Fruit fly (Drosophila melanogaster) whole organism, adult: ENCODE data around the gene CG7208.

Source experiments
- CG11617 ChIP-seq: fragments of 200-800 bp; sonication (Bioruptor generic); optimal IDR thresholded peaks from 2 replicates; lab custom pipeline; 2017; ENCODE audit warnings: mild to moderate bottlenecking, missing biosample characterization, missing genetic modification reagents, missing genetic modification characterization
- CG12768 ChIP-seq: fragments of 200-800 bp; sonication (Bioruptor generic); optimal IDR thresholded peaks from 2 replicates; lab custom pipeline; 2017; ENCODE audit warnings: missing biosample characterization, missing genetic modification characterization, mild to moderate bottlenecking, moderate library complexity, missing genetic modification reagents
- CG14711 ChIP-seq: fragments of 200-800 bp; sonication (Bioruptor generic); optimal IDR thresholded peaks from 2 replicates; lab custom pipeline; 2018; ENCODE audit warnings: missing biosample characterization, mild to moderate bottlenecking, missing genetic modification characterization, moderate library complexity
- CG1620 ChIP-seq: fragments of 200-800 bp; sonication (Bioruptor generic); optimal IDR thresholded peaks from 2 replicates; lab custom pipeline; 2016; ENCODE audit warnings: missing biosample characterization, missing genetic modification characterization
- CG33017 ChIP-seq: fragments of 200-800 bp; sonication (Bioruptor generic); optimal IDR thresholded peaks from 2 replicates; lab custom pipeline; 2018; ENCODE audit warnings: missing biosample characterization, mild to moderate bottlenecking, missing genetic modification characterization, moderate library complexity
- CG5204 ChIP-seq: fragments of 200-800 bp; sonication (Bioruptor generic); optimal IDR thresholded peaks from 2 replicates; lab custom pipeline; 2016; ENCODE audit warnings: missing biosample characterization, missing genetic modification characterization
- CG7045 ChIP-seq: fragments of 200-800 bp; sonication (Bioruptor generic); optimal IDR thresholded peaks from 2 replicates; lab custom pipeline; 2017; ENCODE audit warnings: missing biosample characterization, mild to moderate bottlenecking, missing genetic modification characterization
- CG7101 ChIP-seq: fragments of 200-800 bp; sonication (Bioruptor generic); optimal IDR thresholded peaks from 2 replicates; lab custom pipeline; 2018; ENCODE audit warnings: missing biosample characterization, mild to moderate bottlenecking, missing genetic modification characterization, moderate library complexity
- Clk ChIP-seq: fragments of 200-800 bp; sonication (Bioruptor generic); optimal IDR thresholded peaks from 2 replicates; lab custom pipeline; 2017; ENCODE audit warnings: missing biosample characterization, missing genetic modification characterization
- Crg-1 ChIP-seq: fragments of 200-800 bp; sonication (Bioruptor generic); optimal IDR thresholded peaks from 2 replicates; lab custom pipeline; 2016; ENCODE audit warnings: missing biosample characterization, missing genetic modification characterization
- Hr96 ChIP-seq: fragments of 200-800 bp; sonication (Bioruptor generic); optimal IDR thresholded peaks from 2 replicates; lab custom pipeline; 2016; ENCODE audit warnings: missing biosample characterization, missing genetic modification characterization
- Mnt ChIP-seq: fragments of 200-800 bp; sonication (Bioruptor generic); optimal IDR thresholded peaks from 2 replicates; lab custom pipeline; 2016; ENCODE audit warnings: missing biosample characterization, mild to moderate bottlenecking, missing genetic modification characterization
- bab1 ChIP-seq: fragments of 200-800 bp; sonication (Bioruptor generic); optimal IDR thresholded peaks from 3 replicates; lab custom pipeline; 2019; ENCODE audit warnings: missing biosample characterization, mild to moderate bottlenecking, missing genetic modification characterization, moderate library complexity
- cic ChIP-seq: fragments of 200-800 bp; sonication (Bioruptor generic); optimal IDR thresholded peaks from 2 replicates; lab custom pipeline; 2017; ENCODE audit warnings: missing biosample characterization, mild to moderate bottlenecking, missing genetic modification characterization, moderate library complexity
- cnc ChIP-seq, 2 experiments: fragments of >200 bp; optimal IDR thresholded peaks; 2 replicates each; lab custom pipeline; 2017
- kay ChIP-seq: fragments of 200-800 bp; sonication (Bioruptor generic); peaks from one replicate; lab custom pipeline; 2016; ENCODE audit warnings: missing biosample characterization, missing genetic modification characterization, borderline replicate concordance
- ovo ChIP-seq: fragments of 200-800 bp; sonication (Bioruptor generic); optimal IDR thresholded peaks from 2 replicates; lab custom pipeline; 2016; ENCODE audit warnings: missing biosample characterization, missing genetic modification characterization
- pad ChIP-seq: fragments of 200-800 bp; sonication (Bioruptor generic); optimal IDR thresholded peaks from 3 replicates; lab custom pipeline; 2017; ENCODE audit warnings: missing biosample characterization, missing genetic modification characterization, mild to moderate bottlenecking, moderate library complexity, missing genetic modification reagents
- tj ChIP-seq: fragments of 200-800 bp; sonication (Bioruptor generic); optimal IDR thresholded peaks from 3 replicates; lab custom pipeline; 2017; ENCODE audit warnings: missing biosample characterization, mild to moderate bottlenecking, missing genetic modification characterization, moderate library complexity
- toe ChIP-seq: fragments of 200-800 bp; sonication (Bioruptor generic); optimal IDR thresholded peaks from 2 replicates; lab custom pipeline; 2016; ENCODE audit warnings: missing biosample characterization, missing genetic modification characterization

CG7208 gene

DNA sequence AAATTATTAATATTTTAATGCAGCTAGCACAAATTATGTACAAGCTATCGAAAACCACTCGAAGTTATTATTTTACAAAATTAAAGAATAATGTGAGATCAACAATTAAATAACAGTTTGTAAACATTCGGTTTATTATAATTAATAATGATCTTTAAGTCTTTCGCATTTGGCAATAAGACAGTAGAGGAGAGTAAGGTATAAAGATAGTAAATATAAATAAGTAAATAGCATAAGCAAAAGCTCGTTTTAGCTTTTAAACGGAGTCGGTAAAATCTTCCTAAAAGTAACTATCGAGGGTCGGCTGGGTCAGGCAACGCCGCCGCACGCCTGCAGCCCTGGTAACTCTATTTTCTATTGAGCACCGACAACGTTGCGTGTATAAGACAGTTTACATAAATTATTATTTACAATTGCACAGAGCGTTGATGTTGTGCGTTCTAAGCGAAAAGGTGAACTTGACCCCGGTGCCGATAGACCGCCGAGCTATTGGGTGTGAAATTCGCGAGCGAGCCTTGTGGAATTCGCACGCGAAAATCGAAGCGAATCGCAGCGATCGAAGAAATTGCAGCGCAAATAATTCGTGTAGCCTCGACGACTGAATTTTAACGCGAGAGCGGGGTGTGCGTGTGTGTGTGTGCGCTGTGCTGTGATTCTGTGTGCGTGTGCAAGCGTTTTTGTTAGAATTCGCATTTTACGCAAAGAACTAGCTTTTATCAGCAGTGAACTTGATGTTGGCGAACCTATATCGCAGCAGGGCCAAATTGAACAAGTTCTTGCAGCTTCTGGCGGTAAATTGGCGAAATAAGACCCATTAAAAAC, 17.9 kb downstream of the CG7208 start, which contains the start of gene wrd:
Gene wrd (plus strand): TSS at position 342 of the 822 bp plus-strand sequence.
- TF ChIP-seq Mnt (GFP tag; lab: Kevin White, UChicago) (peak; percentile 54), Clk (GFP tag; lab: Kevin White, UChicago) (no peak), bab1 (GFP tag; lab: Kevin White, UChicago) (peak; percentile 29), tj (GFP tag; lab: Kevin White, UChicago) (peak; percentile 41), CG11617 (no peak), CG5204 (peak; percentile 46), CG7101 (tag; lab: Kevin White, UChicago) (no peak), toe (peak; percentile 61), cnc (optimal IDR thresholded peaks at IDR 0.05; lab: Kevin White, UChicago) (no peak), kay (GFP tag; lab: Kevin White, UChicago) (no peak), cic (GFP tag; lab: Kevin White, UChicago) (peak; percentile 54), Hr96 (peak; percentile 29), CG12768 (GFP tag; lab: Kevin White, UChicago) (peak; percentile 14), pad (GFP tag; lab: Kevin White, UChicago) (no peak), CG1620 (GFP tag; lab: Kevin White, UChicago) (peak; percentile 27), CG14711 (tag; lab: Kevin White, UChicago) (no peak), ovo (GFP tag; lab: Kevin White, UChicago) (peak; percentile 26), CG7045 (GFP tag; lab: Kevin White, UChicago) (no peak), Crg-1 (GFP tag; lab: Kevin White, UChicago) (no peak), CG33017 (tag; lab: Kevin White, UChicago) (no peak)

DNA sequence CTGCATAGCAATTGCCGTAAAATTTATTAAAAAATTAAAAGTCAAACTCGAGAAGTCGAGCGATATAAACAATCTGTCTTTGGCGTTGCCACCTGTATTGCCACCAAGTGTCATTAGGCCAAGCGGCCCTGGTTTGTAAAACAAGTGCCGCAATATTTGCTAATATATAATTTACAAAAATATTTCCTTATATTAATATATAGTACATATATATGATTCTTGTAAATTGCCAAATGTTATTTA, 18.4 kb downstream of the CG7208 start, which contains the start of the genes CG7215 and Prx5:
Gene CG7215 (minus strand): TSS at position 101 of the 243 bp plus-strand sequence.
Gene Prx5 (minus strand): TSS at position 101 of the 243 bp plus-strand sequence.
- TF ChIP-seq CG5204 (no peak), pad (GFP tag; lab: Kevin White, UChicago) (no peak)

DNA sequence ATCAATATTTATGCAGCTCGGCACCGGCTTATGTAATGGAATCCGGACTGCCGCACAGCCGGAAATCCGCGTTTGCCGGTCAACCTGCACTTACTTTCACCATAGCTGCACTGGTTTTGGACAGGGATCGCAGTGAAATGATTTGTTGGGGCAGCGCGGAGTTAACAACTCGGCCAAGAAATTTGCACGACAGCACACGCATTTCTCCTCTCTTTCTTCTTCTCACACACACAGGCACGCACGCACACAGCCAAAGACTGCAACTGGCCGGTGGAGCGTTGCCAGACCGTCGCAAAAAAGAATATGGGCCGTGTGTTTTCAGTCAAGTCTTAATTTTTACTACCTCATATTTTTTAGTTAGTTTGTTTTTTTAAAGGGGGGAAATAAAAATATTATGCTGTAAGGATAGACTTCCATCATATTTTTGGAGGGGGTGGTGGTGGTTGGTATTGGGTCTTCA, 19.2 kb downstream of the CG7208 start:
- TF ChIP-seq Hr96 (no peak), tj (GFP tag; lab: Kevin White, UChicago) (peak; percentile 25), CG33017 (tag; lab: Kevin White, UChicago) (peak; percentile 11), Mnt (GFP tag; lab: Kevin White, UChicago) (peak; percentile 43)

DNA sequence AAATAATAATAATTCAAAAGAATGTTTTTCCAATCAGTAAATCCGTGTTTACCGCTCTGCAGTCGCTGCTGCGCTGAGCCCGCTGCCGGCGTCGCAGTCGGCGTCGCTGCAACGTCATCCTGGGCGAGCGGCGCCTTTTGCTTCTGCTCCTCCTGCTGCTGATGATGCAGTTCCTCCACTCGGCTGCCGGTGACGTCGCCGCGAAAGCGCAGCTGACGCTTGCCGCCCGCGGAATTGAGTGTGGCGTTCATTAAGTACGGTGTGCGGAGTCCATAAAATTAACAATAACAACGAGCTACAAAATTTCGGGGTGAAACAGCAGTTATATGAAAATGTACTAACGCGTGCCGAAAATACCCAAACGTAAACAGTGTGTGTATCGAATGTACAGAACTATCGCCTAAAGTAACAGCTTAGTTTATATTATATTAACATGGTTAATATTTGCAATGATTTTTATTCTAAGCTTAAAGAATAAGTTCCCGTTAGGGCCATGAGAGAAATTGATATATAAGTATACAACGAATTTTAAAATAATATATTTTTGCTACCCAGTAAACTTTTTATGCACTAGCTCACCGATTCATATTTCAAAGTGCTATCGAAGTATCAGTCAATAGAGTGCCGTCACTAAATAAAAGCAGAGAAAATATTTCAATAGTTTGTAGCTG, 21.3 kb downstream of the CG7208 start, which contains the start of the genes CG7218 and Cbp20:
Gene CG7218 (minus strand): TSS at position 346 of the 671 bp plus-strand sequence.
Gene Cbp20 (plus strand): TSS at position 610 of the 671 bp plus-strand sequence.
- peak; percentile 44 for TF ChIP-seq Mnt (GFP tag; lab: Kevin White, UChicago)
- TF ChIP-seq ovo (GFP tag; lab: Kevin White, UChicago), result peak; percentile 60
- TF ChIP-seq CG33017 (tag; lab: Kevin White, UChicago), result peak; percentile 69
- peak; percentile 70 for TF ChIP-seq CG11617
- peak; percentile 75 for TF ChIP-seq toe
- peak; percentile 73 for TF ChIP-seq CG14711 (tag; lab: Kevin White, UChicago)
- peak; percentile 81 for TF ChIP-seq CG7101 (tag; lab: Kevin White, UChicago)
- TF ChIP-seq kay (GFP tag; lab: Kevin White, UChicago), result no peak
- TF ChIP-seq tj (GFP tag; lab: Kevin White, UChicago), result peak; percentile 68
- TF ChIP-seq cic (GFP tag; lab: Kevin White, UChicago), result peak; percentile 13
- peak; percentile 66 for TF ChIP-seq pad (GFP tag; lab: Kevin White, UChicago)
- TF ChIP-seq Crg-1 (GFP tag; lab: Kevin White, UChicago), result peak; percentile 82
- TF ChIP-seq cnc (optimal IDR thresholded peaks at IDR 0.05; lab: Kevin White, UChicago), result no peak
- TF ChIP-seq CG12768 (GFP tag; lab: Kevin White, UChicago), result peak; percentile 84
- peak; percentile 66 for TF ChIP-seq CG7045 (GFP tag; lab: Kevin White, UChicago)
- TF ChIP-seq CG5204, result peak; percentile 79
- peak; percentile 32 for TF ChIP-seq Clk (GFP tag; lab: Kevin White, UChicago)
- TF ChIP-seq Hr96, result peak; percentile 75
- peak; percentile 80 for TF ChIP-seq CG1620 (GFP tag; lab: Kevin White, UChicago)
- peak; percentile 72 for TF ChIP-seq bab1 (GFP tag; lab: Kevin White, UChicago)

DNA sequence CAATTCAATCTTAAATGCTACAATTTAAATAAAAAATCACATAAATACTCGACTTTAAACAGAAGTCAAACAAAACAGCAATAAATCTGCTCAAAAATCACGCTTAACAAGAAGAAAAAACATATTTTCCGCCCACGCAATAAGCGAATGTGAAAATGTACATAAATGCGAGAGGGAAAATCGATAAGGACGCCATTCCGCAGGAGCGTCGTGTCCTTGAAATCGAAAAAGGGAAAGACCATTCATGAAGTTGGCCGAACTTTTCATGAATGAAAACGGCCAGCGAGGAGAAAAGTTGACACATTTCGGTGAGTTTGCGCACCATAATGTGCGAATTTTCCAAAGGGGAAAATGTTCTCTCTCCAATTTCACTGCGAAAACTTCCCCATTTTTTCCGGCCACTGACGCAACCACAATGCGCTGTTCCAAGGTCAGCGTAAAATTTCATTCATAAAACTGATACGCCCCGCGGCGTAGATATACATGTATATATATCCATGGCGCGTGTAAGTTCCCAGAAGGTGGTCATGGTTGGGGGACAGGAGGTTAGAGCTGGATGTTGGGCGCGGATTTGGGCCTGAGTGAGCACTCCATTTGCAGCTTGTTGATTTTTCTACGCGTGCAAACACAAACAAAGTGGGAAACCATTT, 25.2 kb downstream of the CG7208 start:
- no peak for TF ChIP-seq tj (GFP tag; lab: Kevin White, UChicago)
- TF ChIP-seq cic (GFP tag; lab: Kevin White, UChicago), result peak; percentile 82
- no peak for TF ChIP-seq CG11617
- peak; percentile 92 for TF ChIP-seq pad (GFP tag; lab: Kevin White, UChicago)

DNA sequence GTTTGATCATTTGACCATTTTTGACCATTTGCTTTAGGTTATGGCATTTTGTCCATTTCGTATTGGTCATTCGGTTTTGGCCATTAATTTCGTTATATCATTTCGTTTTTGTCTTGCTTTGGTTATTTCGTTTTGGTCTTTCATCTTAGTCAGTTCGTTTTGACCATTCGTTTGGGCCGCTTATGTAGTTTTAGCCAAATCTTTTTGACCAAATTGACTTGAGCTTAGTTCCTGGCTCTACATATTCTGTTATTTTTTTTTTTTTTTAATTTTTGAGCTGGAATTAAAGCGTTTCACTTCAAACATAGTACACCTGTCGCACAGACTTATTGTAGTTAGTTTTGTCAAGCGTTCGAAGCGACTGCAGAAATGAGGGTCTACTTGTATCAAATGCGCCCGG, 27.1 kb downstream of the CG7208 start, which contains the start of gene CG14315:
Gene CG14315 (plus strand): TSS at position 301 of the 400 bp plus-strand sequence.
- TF ChIP-seq CG11617 (no peak), Mnt (GFP tag; lab: Kevin White, UChicago) (no peak), CG7101 (tag; lab: Kevin White, UChicago) (no peak), kay (GFP tag; lab: Kevin White, UChicago) (no peak), CG14711 (tag; lab: Kevin White, UChicago) (no peak), CG33017 (tag; lab: Kevin White, UChicago) (no peak), cnc (optimal IDR thresholded peaks at IDR 0.05; lab: Kevin White, UChicago) (no peak), tj (GFP tag; lab: Kevin White, UChicago) (no peak), CG5204 (no peak), Clk (GFP tag; lab: Kevin White, UChicago) (no peak), CG7045 (GFP tag; lab: Kevin White, UChicago) (no peak), ovo (GFP tag; lab: Kevin White, UChicago) (no peak), cic (GFP tag; lab: Kevin White, UChicago) (no peak), pad (GFP tag; lab: Kevin White, UChicago) (no peak), CG1620 (GFP tag; lab: Kevin White, UChicago) (no peak)
